ENCODE assay signal across 5 worm cellular contexts in genomic region chrV:16213323-16213722, ce11.
A peak's percentile ranks its signal among the peaks of the same experiment; 100 is the strongest.
TF ChIP-seq lines count a peak whose summit lies in the region.

No protein-coding gene starts in this region.

TF ChIP-seq in whole organism, L1 larva, 84 proteins besides CTCF, POLR2A, EP300 and RAD21 (continues in another document):
- peak in 1 of 3 experiments; percentile 3 for TF ChIP-seq dpl-1 (GFP tag; optimal IDR thresholded peaks at IDR 0.05; lab: Kevin White, UChicago)
- peak; percentile 86 for TF ChIP-seq nhr-20 (tag; optimal IDR thresholded peaks at IDR 0.05; lab: Kevin White, UChicago)
- TF ChIP-seq snu-23 (GFP tag; optimal IDR thresholded peaks at IDR 0.05; lab: Kevin White, UChicago), result peak; percentile 64
- TF ChIP-seq blmp-1 (tag; optimal IDR thresholded peaks at IDR 0.05; lab: Kevin White, UChicago), result peak; percentile 85
- TF ChIP-seq fkh-8 (tag; optimal IDR thresholded peaks at IDR 0.05; lab: Kevin White, UChicago), result no peak
- TF ChIP-seq nhr-85 (tag; lab: Kevin White, UChicago), result peak; percentile 96
- TF ChIP-seq aly-2 (tag; optimal IDR thresholded peaks at IDR 0.05; lab: Kevin White, UChicago), result no peak
- TF ChIP-seq fkh-4 (tag; optimal IDR thresholded peaks at IDR 0.05; lab: Kevin White, UChicago; ENCODE audit: borderline replicate concordance), result no peak
- peak; percentile 69 for TF ChIP-seq nhr-71 (tag; optimal IDR thresholded peaks at IDR 0.05; lab: Kevin White, UChicago)
- no peak for TF ChIP-seq hlh-4 (tag; optimal IDR thresholded peaks at IDR 0.05; lab: Kevin White, UChicago)
- peak; percentile 39; the same call in 1 of the 2 replicates for TF ChIP-seq grh-1 (GFP tag; IDR thresholded peaks at IDR 0.05; lab: Robert Waterston, UW)
- TF ChIP-seq nhr-19 (GFP tag; conservative IDR thresholded peaks at IDR 0.05; lab: Robert Waterston, UW), result peak; percentile 75
- TF ChIP-seq tbx-2 (tag; optimal IDR thresholded peaks at IDR 0.05; lab: Kevin White, UChicago), result no peak
- no peak for TF ChIP-seq pag-3 (tag; optimal IDR thresholded peaks at IDR 0.05; lab: Kevin White, UChicago; ENCODE audit: borderline replicate concordance, insufficient read depth)
- TF ChIP-seq lsy-2 (tag; optimal IDR thresholded peaks at IDR 0.05; lab: Kevin White, UChicago), result peak in 1 of 2 experiments; percentile 14
- TF ChIP-seq elt-3 (tag; optimal IDR thresholded peaks at IDR 0.05; lab: Kevin White, UChicago), result peak in 5 of 6 experiments; percentile 67 to 92 (median 79)
- peak in 1 of 2 experiments; percentile 42 for TF ChIP-seq lin-35 (GFP tag; optimal IDR thresholded peaks at IDR 0.05; lab: Kevin White, UChicago)

TF ChIP-seq in whole organism, L2 larva, 48 proteins besides CTCF, POLR2A, EP300 and RAD21 (continues in another document):
- TF ChIP-seq peb-1 (tag; optimal IDR thresholded peaks at IDR 0.05; lab: Kevin White, UChicago), result no peak
- TF ChIP-seq ceh-16 (tag; optimal IDR thresholded peaks at IDR 0.05; lab: Kevin White, UChicago), result no peak
- peak; percentile 91 for TF ChIP-seq sma-9 (GFP tag; optimal IDR thresholded peaks at IDR 0.05; lab: Kevin White, UChicago)
- no peak for TF ChIP-seq sma-9 (tag; optimal IDR thresholded peaks at IDR 0.05; lab: Kevin White, UChicago)
- TF ChIP-seq nhr-12 (tag; optimal IDR thresholded peaks at IDR 0.05; lab: Kevin White, UChicago), result no peak
- TF ChIP-seq alr-1 (tag; optimal IDR thresholded peaks at IDR 0.05; lab: Kevin White, UChicago), result no peak
- no peak for TF ChIP-seq ama-1 (optimal IDR thresholded peaks at IDR 0.05; lab: Kevin White, UChicago)
- TF ChIP-seq elt-1 (tag; optimal IDR thresholded peaks at IDR 0.05; lab: Kevin White, UChicago), result no peak
- TF ChIP-seq lin-11 (tag; optimal IDR thresholded peaks at IDR 0.05; lab: Kevin White, UChicago), result no peak
- TF ChIP-seq snpc-4 (tag; optimal IDR thresholded peaks at IDR 0.05; lab: Kevin White, UChicago), result no peak
- TF ChIP-seq elt-3 (tag; optimal IDR thresholded peaks at IDR 0.05; lab: Kevin White, UChicago), result no peak
- peak; percentile 45 for TF ChIP-seq nhr-25 (tag; optimal IDR thresholded peaks at IDR 0.05; lab: Kevin White, UChicago)
- TF ChIP-seq ztf-4 (tag; optimal IDR thresholded peaks at IDR 0.05; lab: Kevin White, UChicago), result no peak
- TF ChIP-seq crh-2 (tag; optimal IDR thresholded peaks at IDR 0.05; lab: Kevin White, UChicago), result peak; percentile 5
- peak; percentile 36 for TF ChIP-seq sma-3 (GFP tag; optimal IDR thresholded peaks at IDR 0.05; lab: Kevin White, UChicago)
- no peak for TF ChIP-seq ceh-82 (tag; optimal IDR thresholded peaks at IDR 0.05; lab: Kevin White, UChicago)
- peak; percentile 14 for TF ChIP-seq Y55F3AM.14 (GFP tag; optimal IDR thresholded peaks at IDR 0.05; lab: Kevin White, UChicago)
- TF ChIP-seq ztf-11 (tag; optimal IDR thresholded peaks at IDR 0.05; lab: Kevin White, UChicago), result no peak
- TF ChIP-seq aly-2 (tag; optimal IDR thresholded peaks at IDR 0.05; lab: Kevin White, UChicago), result no peak
- no peak for TF ChIP-seq lsy-2 (tag; optimal IDR thresholded peaks at IDR 0.05; lab: Kevin White, UChicago)

TF ChIP-seq in whole organism, L3 larva, 47 proteins besides CTCF, POLR2A, EP300 and RAD21:
- no peak for TF ChIP-seq ceh-16 (tag; optimal IDR thresholded peaks at IDR 0.05; lab: Kevin White, UChicago)
- no peak for TF ChIP-seq sea-2 (GFP tag; optimal IDR thresholded peaks at IDR 0.05; lab: Kevin White, UChicago)
- peak; percentile 39 for TF ChIP-seq nhr-23 (tag; optimal IDR thresholded peaks at IDR 0.05; lab: Kevin White, UChicago)
- TF ChIP-seq fkh-2 (tag; optimal IDR thresholded peaks at IDR 0.05; lab: Kevin White, UChicago), result no peak
- TF ChIP-seq nhr-25 (tag; optimal IDR thresholded peaks at IDR 0.05; lab: Kevin White, UChicago), result peak; percentile 14
- TF ChIP-seq nhr-43 (tag; optimal IDR thresholded peaks at IDR 0.05; lab: Kevin White, UChicago; ENCODE audit: poor library complexity, severe bottlenecking), result peak; percentile 93
- TF ChIP-seq nhr-28 (tag; optimal IDR thresholded peaks at IDR 0.05; lab: Kevin White, UChicago), result no peak
- peak in 2 of 3 experiments; percentile 26 to 43 for TF ChIP-seq elt-3 (tag; optimal IDR thresholded peaks at IDR 0.05; lab: Kevin White, UChicago)

TF ChIP-seq in whole organism, L4 larva, 104 proteins besides CTCF, POLR2A, EP300 and RAD21 (continues in another document):
- TF ChIP-seq unc-130 (GFP tag; optimal IDR thresholded peaks at IDR 0.05; lab: Kevin White, UChicago) (no peak), tag-97 (GFP tag; IDR thresholded peaks at IDR 0.05; lab: Robert Waterston, UW) (no peak), lir-3 (tag; optimal IDR thresholded peaks at IDR 0.05; lab: Kevin White, UChicago) (no peak), T20F7.1 (GFP tag; optimal IDR thresholded peaks at IDR 0.05; lab: Kevin White, UChicago) (no peak), attf-4 (tag; optimal IDR thresholded peaks at IDR 0.05; lab: Kevin White, UChicago) (no peak), jun-1 (tag; optimal IDR thresholded peaks at IDR 0.05; lab: Kevin White, UChicago) (no peak), nhr-11 (tag; optimal IDR thresholded peaks at IDR 0.05; lab: Kevin White, UChicago) (no peak), nhr-102 (tag; optimal IDR thresholded peaks at IDR 0.05; lab: Kevin White, UChicago) (no peak), nhr-28 (tag; optimal IDR thresholded peaks at IDR 0.05; lab: Kevin White, UChicago) (peak; percentile 70), nhr-48 (tag; optimal IDR thresholded peaks at IDR 0.05; lab: Kevin White, UChicago) (peak; percentile 89), ztf-7 (tag; optimal IDR thresholded peaks at IDR 0.05; lab: Kevin White, UChicago) (no peak), saeg-2 (GFP tag; IDR thresholded peaks at IDR 0.05; lab: Robert Waterston, UW) (no peak), nhr-10 (tag; optimal IDR thresholded peaks at IDR 0.05; lab: Kevin White, UChicago) (no peak), hlh-11 (tag; optimal IDR thresholded peaks at IDR 0.05; lab: Kevin White, UChicago) (peak; percentile 65), F49E8.2 (tag; optimal IDR thresholded peaks at IDR 0.05; lab: Kevin White, UChicago; ENCODE audit: borderline replicate concordance) (no peak), zag-1 (tag; optimal IDR thresholded peaks at IDR 0.05; lab: Kevin White, UChicago) (no peak), fkh-10 (GFP tag; optimal IDR thresholded peaks at IDR 0.05; lab: Kevin White, UChicago) (no peak), hif-1 (tag; optimal IDR thresholded peaks at IDR 0.05; lab: Kevin White, UChicago) (no peak), dmd-6 (GFP tag; IDR thresholded peaks at IDR 0.05; lab: Robert Waterston, UW) (peak; percentile 90), tra-1 (GFP tag; IDR thresholded peaks at IDR 0.05; lab: Robert Waterston, UW) (0 out of 2 replicates have a peak, but pooled peaks have one; percentile 29), unc-39 (tag; optimal IDR thresholded peaks at IDR 0.05; lab: Kevin White, UChicago) (no peak), unc-62 (GFP tag; optimal IDR thresholded peaks at IDR 0.05 in 1 of 2; lab: Kevin White, UChicago) (peak in 1 of 2 experiments; percentile 82), unc-62 (tag; optimal IDR thresholded peaks at IDR 0.05; lab: Kevin White, UChicago) (no peak), nhr-41 (GFP tag; IDR thresholded peaks at IDR 0.05; lab: Robert Waterston, UW) (no peak), cey-2 (tag; optimal IDR thresholded peaks at IDR 0.05; lab: Kevin White, UChicago; ENCODE audit: borderline replicate concordance, insufficient read depth) (no peak), hlh-30 (tag; optimal IDR thresholded peaks at IDR 0.05; lab: Kevin White, UChicago; ENCODE audit: insufficient read depth) (peak; percentile 41)

TF ChIP-seq in whole organism, young adult, 124 proteins besides CTCF, POLR2A, EP300 and RAD21:
- TF ChIP-seq C06A6.2 (GFP tag; conservative IDR thresholded peaks at IDR 0.05; lab: Robert Waterston, UW) (peak; percentile 58; the same call in 1 of the 2 replicates), akir-1 (GFP tag; optimal IDR thresholded peaks at IDR 0.05; lab: Kevin White, UChicago) (no peak), zfh-2 (GFP tag; conservative IDR thresholded peaks at IDR 0.05; lab: Robert Waterston, UW) (no peak), ceh-79 (tag; optimal IDR thresholded peaks at IDR 0.05; lab: Kevin White, UChicago) (no peak), zim-3 (tag; optimal IDR thresholded peaks at IDR 0.05; lab: Kevin White, UChicago) (no peak), ztf-22 (GFP tag; optimal IDR thresholded peaks at IDR 0.05; lab: Kevin White, UChicago) (no peak), nhr-179 (tag; optimal IDR thresholded peaks at IDR 0.05; lab: Kevin White, UChicago) (no peak), somi-1 (GFP tag; optimal IDR thresholded peaks at IDR 0.05; lab: Kevin White, UChicago) (peak; percentile 30), ztf-26 (tag; optimal IDR thresholded peaks at IDR 0.05; lab: Kevin White, UChicago) (peak; percentile 65)
